Fruit fly (Drosophila melanogaster): ENCODE results near the gene CG14543.

DNA sequence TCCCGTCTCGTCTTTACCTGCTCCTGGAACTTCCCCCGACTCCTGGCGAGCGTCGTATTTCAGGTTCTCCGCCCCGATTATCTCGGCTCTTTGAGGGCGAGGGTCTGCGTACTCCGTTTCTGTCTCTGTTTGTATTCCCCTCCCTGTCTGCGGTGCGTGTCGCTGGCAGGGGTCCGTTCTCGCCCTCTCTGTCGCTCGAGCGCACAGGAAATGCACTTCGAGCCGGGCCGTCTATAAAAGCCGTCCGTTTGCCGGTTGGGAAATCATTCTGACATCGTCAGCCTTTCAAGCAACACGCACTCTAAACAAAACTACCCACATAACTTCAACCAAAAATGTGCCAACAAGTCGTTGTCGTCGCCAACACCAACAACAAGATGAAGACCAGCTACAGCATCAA, 45.8 kb upstream of the CG14543 start:
- TF ChIP-seq CG15710 (tag; optimal IDR thresholded peaks at IDR 0.05) (no peak), Pif1B (GFP tag; optimal IDR thresholded peaks at IDR 0.05) (no peak), gl (tag; optimal IDR thresholded peaks at IDR 0.05) (no peak), rn (GFP tag; IDR thresholded peaks at IDR 0.05) (no peak), CG8301 (tag; optimal IDR thresholded peaks at IDR 0.05) (no peak), CG8159 (tag; optimal IDR thresholded peaks at IDR 0.05) (no peak)

All from whole organism, pupa.